Worm (Caenorhabditis elegans) whole organism, young adult: ENCODE data around the gene spp-18.

Experiments used
- F33H1.4 ChIP-seq: fragments of 200-800 bp; sonication (Bioruptor generic); IDR thresholded peaks from 2 replicates; pipeline ENCODE4 v1.3.6; 2022; ENCODE audit warnings: missing genetic modification reagents, missing genetic modification characterization, missing compliant biosample characterization
- F37B4.10 ChIP-seq: fragments of 200-800 bp; sonication (Bioruptor generic); IDR thresholded peaks from 2 replicates; pipeline ENCODE4 v1.3.6; 2022; ENCODE audit warnings: missing genetic modification characterization, missing compliant biosample characterization
- F52B5.7 ChIP-seq: sonication (generic microtip); optimal IDR thresholded peaks from 2 replicates; lab custom pipeline; 2016; ENCODE audit warnings: mild to moderate bottlenecking, missing genetic modification characterization, missing compliant biosample characterization
- T07F8.4 ChIP-seq: sonication (generic microtip); optimal IDR thresholded peaks from 2 replicates; lab custom pipeline; 2016; ENCODE audit warnings: mild to moderate bottlenecking, missing genetic modification characterization, moderate library complexity, missing compliant biosample characterization
- Y53F4B.3 ChIP-seq: fragments of 200-800 bp; sonication (Bioruptor generic); IDR thresholded peaks from 2 replicates; pipeline ENCODE4 v1.3.6; 2022; ENCODE audit warnings: missing genetic modification reagents, missing genetic modification characterization, missing compliant biosample characterization
- Y53G8AR.9 ChIP-seq: fragments of 200-800 bp; sonication (Bioruptor generic); conservative IDR thresholded peaks from 2 replicates; pipeline ENCODE4 v1.3.6; 2022; ENCODE audit warnings: missing genetic modification reagents, missing genetic modification characterization, missing compliant biosample characterization
- ZK185.1 ChIP-seq: sonication (generic microtip); optimal IDR thresholded peaks from 2 replicates; lab custom pipeline; 2016; ENCODE audit warnings: mild to moderate bottlenecking, missing genetic modification characterization, missing compliant biosample characterization; ENCODE audit not compliant: poor library complexity, severe bottlenecking
- akir-1 ChIP-seq: fragments of 200-800 bp; sonication (Bioruptor generic); optimal IDR thresholded peaks from 2 replicates; lab custom pipeline; 2018; ENCODE audit warnings: mild to moderate bottlenecking, missing genetic modification characterization, moderate library complexity, missing compliant biosample characterization
- aptf-2 ChIP-seq: fragments of 200-800 bp; sonication (Bioruptor generic); conservative IDR thresholded peaks from 2 replicates; pipeline ENCODE4 v1.3.6; 2022; ENCODE audit warnings: missing genetic modification reagents, missing genetic modification characterization, missing compliant biosample characterization
- aptf-3 ChIP-seq: fragments of 200-800 bp; sonication (Bioruptor generic); IDR thresholded peaks from 2 replicates; pipeline ENCODE4 v1.3.6; 2022; ENCODE audit warnings: missing genetic modification characterization, missing compliant biosample characterization
- attf-3 ChIP-seq: fragments of 200-800 bp; sonication (Bioruptor generic); conservative IDR thresholded peaks from 2 replicates; pipeline ENCODE4 v1.3.6; 2022; ENCODE audit warnings: missing genetic modification reagents, missing genetic modification characterization, missing compliant biosample characterization
- attf-5 ChIP-seq: fragments of 200-800 bp; sonication (Bioruptor generic); optimal IDR thresholded peaks from 2 replicates; lab custom pipeline; 2018; ENCODE audit warnings: mild to moderate bottlenecking, missing genetic modification characterization, missing compliant biosample characterization
- attf-6 ChIP-seq: fragments of 200-800 bp; sonication (Bioruptor generic); IDR thresholded peaks from 2 replicates; pipeline ENCODE4 v1.3.6; 2022; ENCODE audit warnings: missing genetic modification reagents, missing genetic modification characterization, missing compliant biosample characterization
- bed-2 ChIP-seq: fragments of 200-800 bp; sonication (Bioruptor generic); IDR thresholded peaks from 2 replicates; pipeline ENCODE4 v1.3.6; 2022; ENCODE audit warnings: missing genetic modification reagents, missing genetic modification characterization, missing compliant biosample characterization
- cebp-1 ChIP-seq, 2 experiments: fragments of 200-800 bp in 1 of 2; sonication (Bioruptor generic) in 1 of 2; sonication (generic microtip) in 1 of 2; IDR thresholded peaks in 1 of 2; optimal IDR thresholded peaks in 1 of 2; 2 replicates each; pipeline versions ENCODE4 v1.3.6 to Lab custom; 2017 to 2022; ENCODE audit warnings: missing compliant biosample characterization in 2 of 2, missing genetic modification characterization in 2 of 2, mild to moderate bottlenecking in 1 of 2, missing genetic modification reagents in 1 of 2, moderate library complexity in 1 of 2
- cebp-2 ChIP-seq: fragments of 200-800 bp; sonication (Bioruptor generic); IDR thresholded peaks from 2 replicates; pipeline ENCODE4 v1.3.6; 2022; ENCODE audit warnings: missing genetic modification characterization, missing compliant biosample characterization
- ceh-100 ChIP-seq: fragments of 200-800 bp; sonication (Bioruptor generic); IDR thresholded peaks from 2 replicates; pipeline ENCODE4 v1.3.6; 2022; ENCODE audit warnings: missing genetic modification reagents, missing genetic modification characterization, missing compliant biosample characterization
- ceh-40 ChIP-seq: fragments of 200-800 bp; sonication (Bioruptor generic); IDR thresholded peaks from 2 replicates; pipeline ENCODE4 v1.3.6; 2022; ENCODE audit warnings: missing genetic modification characterization, missing compliant biosample characterization
- ceh-79 ChIP-seq: sonication (generic microtip); optimal IDR thresholded peaks from 2 replicates; lab custom pipeline; 2017; ENCODE audit warnings: mild to moderate bottlenecking, missing genetic modification characterization, missing compliant biosample characterization
- die-1 ChIP-seq: sonication (generic microtip); optimal IDR thresholded peaks from 2 replicates; lab custom pipeline; 2016; ENCODE audit warnings: missing genotype, mild to moderate bottlenecking, missing genetic modification characterization, missing compliant biosample characterization
- efl-1 ChIP-seq: fragments of 150-350 bp; optimal IDR thresholded peaks from 2 replicates; lab custom pipeline; 2014; ENCODE audit warnings: missing biosample characterization, missing genetic modification reagents, missing genetic modification characterization
- egl-44 ChIP-seq: fragments of 200-800 bp; sonication (Bioruptor generic); IDR thresholded peaks from 2 replicates; pipeline ENCODE4 v1.3.6; 2022; ENCODE audit warnings: missing genetic modification reagents, missing genetic modification characterization, missing compliant biosample characterization
- fkh-3 ChIP-seq: sonication (generic microtip); optimal IDR thresholded peaks from 2 replicates; lab custom pipeline; 2016; ENCODE audit warnings: mild to moderate bottlenecking, missing genetic modification characterization, missing compliant biosample characterization
- hlh-12 ChIP-seq: sonication (generic microtip); optimal IDR thresholded peaks from 2 replicates; lab custom pipeline; 2016; ENCODE audit warnings: missing genetic modification characterization, missing compliant biosample characterization
- hmg-1.2 ChIP-seq: fragments of 200-800 bp; sonication (Bioruptor generic); IDR thresholded peaks from 2 replicates; pipeline ENCODE4 v1.3.6; 2022; ENCODE audit warnings: missing genetic modification reagents, missing genetic modification characterization, missing compliant biosample characterization
- lin-26 ChIP-seq: fragments of 200-800 bp; sonication (Bioruptor generic); IDR thresholded peaks from 2 replicates; pipeline ENCODE4 v1.3.6; 2022; ENCODE audit warnings: missing genetic modification reagents, missing genetic modification characterization, missing compliant biosample characterization
- lin-35 ChIP-seq, 3 experiments: fragments of 150-350 bp in 2 of 3; sonication (generic microtip) in 1 of 3; optimal IDR thresholded peaks; 2 replicates each; lab custom pipeline; 2014 to 2018; ENCODE audit warnings: missing biosample characterization in 3 of 3, missing genetic modification characterization in 3 of 3, missing genetic modification reagents in 3 of 3
- madf-10 ChIP-seq: sonication (generic microtip); optimal IDR thresholded peaks from 2 replicates; lab custom pipeline; 2016; ENCODE audit warnings: mild to moderate bottlenecking, missing genetic modification characterization, missing compliant biosample characterization
- madf-3 ChIP-seq: fragments of 200-800 bp; sonication (Bioruptor generic); IDR thresholded peaks from 2 replicates; pipeline ENCODE4 v1.3.6; 2022; ENCODE audit warnings: missing genetic modification reagents, missing genetic modification characterization, missing compliant biosample characterization
- nfya-1 ChIP-seq: sonication (generic microtip); optimal IDR thresholded peaks from 2 replicates; lab custom pipeline; 2017; ENCODE audit warnings: antibody characterized with exemption, missing compliant biosample characterization, missing genetic modification characterization, borderline replicate concordance; ENCODE audit not compliant: insufficient read depth
- nfya-2 ChIP-seq: fragments of 200-800 bp; sonication (Bioruptor generic); IDR thresholded peaks from 2 replicates; pipeline ENCODE4 v1.3.6; 2022; ENCODE audit warnings: missing genetic modification reagents, missing genetic modification characterization, missing compliant biosample characterization
- nfyb-1 ChIP-seq: fragments of 200-800 bp; sonication (Bioruptor generic); IDR thresholded peaks from 2 replicates; pipeline ENCODE4 v1.3.6; 2022; ENCODE audit warnings: missing genetic modification reagents, missing genetic modification characterization, missing compliant biosample characterization
- nhr-27 ChIP-seq: fragments of 200-800 bp; sonication (Bioruptor generic); optimal IDR thresholded peaks from 2 replicates; lab custom pipeline; 2018; ENCODE audit warnings: mild to moderate bottlenecking, missing genetic modification characterization, moderate library complexity, missing compliant biosample characterization
- nhr-90 ChIP-seq: sonication (generic microtip); optimal IDR thresholded peaks from 2 replicates; lab custom pipeline; 2016; ENCODE audit warnings: missing genotype, mild to moderate bottlenecking, missing genetic modification characterization, missing compliant biosample characterization
- rcor-1 ChIP-seq: fragments of 200-800 bp; sonication (Bioruptor generic); IDR thresholded peaks from 2 replicates; pipeline ENCODE4 v1.3.6; 2022; ENCODE audit warnings: missing genetic modification reagents, missing genetic modification characterization, missing compliant biosample characterization
- sdz-38 ChIP-seq: sonication (generic microtip); optimal IDR thresholded peaks from 2 replicates; lab custom pipeline; 2016; ENCODE audit warnings: missing genotype, missing genetic modification characterization, missing compliant biosample characterization
- sea-2 ChIP-seq: fragments of 200-800 bp; sonication (Bioruptor generic); IDR thresholded peaks from 2 replicates; pipeline ENCODE4 v1.3.6; 2022; ENCODE audit warnings: missing genetic modification characterization, missing compliant biosample characterization
- snpc-1.1 ChIP-seq: sonication (generic microtip); optimal IDR thresholded peaks from 2 replicates; lab custom pipeline; 2017; ENCODE audit warnings: missing genetic modification characterization, mild to moderate bottlenecking, missing compliant biosample characterization, antibody characterized with exemption, moderate library complexity, missing genotype, missing genetic modification reagents; ENCODE audit not compliant: insufficient read depth
- snpc-1.3 ChIP-seq: sonication (generic microtip); optimal IDR thresholded peaks from 2 replicates; lab custom pipeline; 2017; ENCODE audit warnings: missing genetic modification characterization, mild to moderate bottlenecking, missing compliant biosample characterization, antibody characterized with exemption, moderate library complexity, missing genotype, missing genetic modification reagents; ENCODE audit not compliant: insufficient read depth
- snpc-3.4 ChIP-seq: sonication (generic microtip); optimal IDR thresholded peaks from 2 replicates; lab custom pipeline; 2017; ENCODE audit warnings: missing genetic modification characterization, mild to moderate bottlenecking, missing compliant biosample characterization, antibody characterized with exemption, moderate library complexity, missing genotype, missing genetic modification reagents
- somi-1 ChIP-seq: fragments of 200-800 bp; sonication (Bioruptor generic); optimal IDR thresholded peaks from 2 replicates; lab custom pipeline; 2018; ENCODE audit warnings: mild to moderate bottlenecking, missing genetic modification characterization, missing compliant biosample characterization
- tbp1 ChIP-seq: fragments of 200-800 bp; sonication (Bioruptor generic); optimal IDR thresholded peaks from 2 replicates; lab custom pipeline; 2018; ENCODE audit warnings: mild to moderate bottlenecking, missing genetic modification characterization, missing compliant biosample characterization
- unc-130 ChIP-seq: sonication (generic microtip); optimal IDR thresholded peaks from 2 replicates; lab custom pipeline; 2016; ENCODE audit warnings: missing genetic modification reagents, missing genetic modification characterization, missing compliant biosample characterization
- unc-62 ChIP-seq: fragments of 150-350 bp; optimal IDR thresholded peaks from 2 replicates; lab custom pipeline; 2014; ENCODE audit warnings: missing biosample characterization, missing genetic modification reagents, missing genetic modification characterization
- xnd-1 ChIP-seq: sonication (generic microtip); optimal IDR thresholded peaks from 2 replicates; lab custom pipeline; 2016; ENCODE audit warnings: missing genotype, missing genetic modification reagents, missing genetic modification characterization, missing compliant biosample characterization

Gene spp-18

ce11 chrIV:9584352-9584751 lies 9.2 kb upstream of the spp-18 start:
- TF ChIP-seq nhr-27 (tag; lab: Kevin White, UChicago) = no peak
- no peak for TF ChIP-seq madf-3 (GFP tag; lab: Robert Waterston, UW)
- TF ChIP-seq unc-62 = no peak
- TF ChIP-seq nfyb-1 (GFP tag; lab: Robert Waterston, UW) = no peak
- TF ChIP-seq tbp1 (GFP tag; lab: Kevin White, UChicago) = no peak
- no peak for TF ChIP-seq madf-10 (tag; lab: Kevin White, UChicago)
- no peak for TF ChIP-seq attf-6 (GFP tag; lab: Robert Waterston, UW)
- no peak for TF ChIP-seq lin-26 (GFP tag; lab: Robert Waterston, UW)
- TF ChIP-seq xnd-1 (tag; lab: Kevin White, UChicago) = no peak
- TF ChIP-seq snpc-3.4 (tag; lab: Kevin White, UChicago) = no peak

DNA sequence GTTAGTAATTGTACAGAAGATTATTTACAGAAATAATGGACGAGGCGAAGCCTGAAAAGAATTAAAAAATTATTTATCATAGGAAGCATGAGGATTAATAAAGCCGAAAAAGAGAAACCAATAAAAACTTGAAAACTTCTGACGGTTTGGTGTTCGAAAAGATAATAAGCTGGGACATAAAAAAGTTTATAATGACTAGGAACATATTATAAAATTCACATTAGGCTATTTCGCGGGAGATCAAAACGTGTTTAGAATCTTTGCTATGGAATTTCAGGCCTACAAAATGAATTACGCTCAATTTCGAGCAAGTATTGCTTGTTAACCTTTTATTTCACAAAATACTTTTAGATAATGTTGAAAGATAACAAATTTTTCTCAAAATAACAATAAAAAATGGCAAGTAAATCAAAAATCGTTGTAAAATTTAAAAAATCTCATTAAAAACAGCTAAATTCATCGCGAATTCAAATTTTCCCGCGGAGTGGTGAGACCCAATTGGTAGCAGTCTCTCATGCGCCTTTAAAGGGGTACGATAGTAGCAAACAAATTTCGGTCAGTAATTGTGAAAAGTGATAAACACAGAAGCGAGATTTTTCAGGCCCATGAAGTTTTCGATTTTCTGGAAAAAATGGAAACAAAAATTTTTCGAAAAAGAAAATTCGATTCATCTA lies 4.6 kb upstream of the spp-18 start, which contains the start of gene trcs-1:
Gene trcs-1 (minus strand): TSS at position 51 of the 674 bp plus-strand sequence.
- no peak for TF ChIP-seq F37B4.10 (GFP tag; lab: Robert Waterston, UW)
- peak; percentile 74 for TF ChIP-seq snpc-1.1 (tag; lab: Kevin White, UChicago)
- no peak for TF ChIP-seq hmg-1.2 (GFP tag; lab: Robert Waterston, UW)
- no peak for TF ChIP-seq T07F8.4 (tag; lab: Kevin White, UChicago)
- TF ChIP-seq ceh-79 (tag; lab: Kevin White, UChicago) = no peak
- TF ChIP-seq somi-1 = no peak
- no peak for TF ChIP-seq F52B5.7 (tag; lab: Kevin White, UChicago)
- no peak for TF ChIP-seq bed-2 (GFP tag; lab: Robert Waterston, UW)
- TF ChIP-seq ceh-40 (GFP tag; lab: Robert Waterston, UW) = no peak
- no peak for TF ChIP-seq hlh-12 (tag; lab: Kevin White, UChicago)
- TF ChIP-seq Y53F4B.3 (GFP tag; lab: Robert Waterston, UW) = no peak
- peak; percentile 82 for TF ChIP-seq snpc-3.4 (tag; lab: Kevin White, UChicago)
- TF ChIP-seq snpc-1.3 = peak; percentile 60
- TF ChIP-seq ZK185.1 = no peak
- peak in 1 of 3 experiments; percentile 47 for TF ChIP-seq lin-35 (GFP tag; optimal IDR thresholded peaks at IDR 0.05; lab: Kevin White, UChicago)
- no peak for TF ChIP-seq aptf-3 (GFP tag; lab: Robert Waterston, UW)
- no peak for TF ChIP-seq fkh-3
- TF ChIP-seq unc-130 (GFP tag; lab: Kevin White, UChicago) = peak; percentile 40
- TF ChIP-seq attf-6 (GFP tag; lab: Robert Waterston, UW) = 0 out of 2 replicates have a peak, but pooled peaks have one; percentile 64
- TF ChIP-seq nhr-90 (tag; lab: Kevin White, UChicago) = no peak
- TF ChIP-seq aptf-2 (GFP tag; lab: Robert Waterston, UW) = no peak
- TF ChIP-seq cebp-2 (GFP tag; lab: Robert Waterston, UW) = no peak
- no peak for TF ChIP-seq cebp-1 (GFP tag; IDR thresholded peaks at IDR 0.05; lab: Robert Waterston, UW)
- no peak for TF ChIP-seq cebp-1 (tag; optimal IDR thresholded peaks at IDR 0.05; lab: Kevin White, UChicago)
- no peak for TF ChIP-seq akir-1 (GFP tag; lab: Kevin White, UChicago)
- no peak for TF ChIP-seq nfya-2
- no peak for TF ChIP-seq sea-2
- no peak for TF ChIP-seq sdz-38
- TF ChIP-seq lin-26 (GFP tag; lab: Robert Waterston, UW) = no peak
- peak; percentile 96 for TF ChIP-seq F33H1.4 (GFP tag; lab: Robert Waterston, UW)
- no peak for TF ChIP-seq attf-5
- TF ChIP-seq rcor-1 = peak; percentile 71; the same call in 1 of the 2 replicates
- TF ChIP-seq ceh-100 = no peak
- TF ChIP-seq efl-1 (GFP tag; lab: Kevin White, UChicago) = peak; percentile 98
- TF ChIP-seq egl-44 (GFP tag; lab: Robert Waterston, UW) = no peak
- TF ChIP-seq attf-3 (GFP tag; lab: Robert Waterston, UW) = 0 out of 2 replicates have a peak, but pooled peaks have one; percentile 53
- no peak for TF ChIP-seq Y53G8AR.9 (GFP tag; lab: Robert Waterston, UW)
- no peak for TF ChIP-seq die-1 (tag; lab: Kevin White, UChicago)
- TF ChIP-seq nfya-1 = no peak
